Worm (Caenorhabditis elegans): ENCODE results near the gene mltn-5.

Gene mltn-5

DNA sequence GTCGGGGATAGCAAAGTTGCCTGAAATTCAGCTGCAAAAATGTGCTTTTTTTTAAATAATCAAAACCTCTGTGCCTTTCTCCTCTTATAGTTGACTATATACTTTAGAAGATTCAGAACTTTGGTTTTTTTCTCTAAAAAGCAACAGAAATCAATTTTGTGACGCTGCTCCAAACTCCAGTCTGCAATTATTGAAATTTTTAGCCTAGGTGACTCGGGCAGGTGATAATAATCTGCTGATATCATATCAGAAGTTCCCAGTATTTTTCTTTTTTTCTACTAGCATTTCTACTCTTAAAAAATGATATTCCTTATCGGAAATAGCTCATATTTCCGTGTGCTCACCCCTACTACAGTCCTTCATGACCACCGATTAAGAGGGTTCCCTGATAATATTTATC is 24.3 kb downstream of the mltn-5 start, which contains the start of gene sre-44 (continued):
- no peak for TF ChIP-seq F55B11.4 (tag; optimal IDR thresholded peaks at IDR 0.05; ENCODE audit: borderline replicate concordance, insufficient read depth)

DNA sequence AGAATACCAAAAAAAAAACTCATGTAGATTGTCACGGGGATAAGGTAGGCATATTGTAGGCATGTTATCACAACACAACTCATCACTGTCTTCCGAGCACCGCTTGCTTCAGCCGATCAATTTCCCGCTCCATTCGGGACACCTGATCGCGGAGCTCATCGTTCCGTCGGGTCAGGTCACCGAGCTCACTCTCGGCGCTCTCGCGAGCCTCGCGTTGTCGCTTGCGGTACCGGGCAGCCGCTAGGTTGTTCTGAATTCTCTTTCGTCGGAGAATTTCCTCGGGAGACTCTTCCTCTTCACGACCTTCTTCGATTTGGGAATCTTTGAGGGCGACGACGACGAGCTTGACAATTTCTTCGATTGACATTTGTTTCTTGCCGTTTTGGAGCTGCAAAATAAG is 27.0 kb downstream of the mltn-5 start:
- TF ChIP-seq ztf-28 (GFP tag; IDR thresholded peaks at IDR 0.05) (no peak), rcor-1 (GFP tag; IDR thresholded peaks at IDR 0.05) (no peak), egrh-3 (GFP tag; IDR thresholded peaks at IDR 0.05) (peak; percentile 66; the same call in 1 of the 2 replicates), ZK185.1 (tag; optimal IDR thresholded peaks at IDR 0.05; ENCODE audit: poor library complexity, severe bottlenecking) (no peak), cebp-2 (GFP tag; IDR thresholded peaks at IDR 0.05) (no peak), fkh-3 (tag; optimal IDR thresholded peaks at IDR 0.05) (no peak), zfh-2 (GFP tag; conservative IDR thresholded peaks at IDR 0.05) (peak; percentile 77), cebp-1 (GFP tag; IDR thresholded peaks at IDR 0.05) (no peak), cebp-1 (tag; optimal IDR thresholded peaks at IDR 0.05) (no peak), madf-10 (tag; optimal IDR thresholded peaks at IDR 0.05) (no peak), Y53F4B.3 (GFP tag; IDR thresholded peaks at IDR 0.05) (no peak)

DNA sequence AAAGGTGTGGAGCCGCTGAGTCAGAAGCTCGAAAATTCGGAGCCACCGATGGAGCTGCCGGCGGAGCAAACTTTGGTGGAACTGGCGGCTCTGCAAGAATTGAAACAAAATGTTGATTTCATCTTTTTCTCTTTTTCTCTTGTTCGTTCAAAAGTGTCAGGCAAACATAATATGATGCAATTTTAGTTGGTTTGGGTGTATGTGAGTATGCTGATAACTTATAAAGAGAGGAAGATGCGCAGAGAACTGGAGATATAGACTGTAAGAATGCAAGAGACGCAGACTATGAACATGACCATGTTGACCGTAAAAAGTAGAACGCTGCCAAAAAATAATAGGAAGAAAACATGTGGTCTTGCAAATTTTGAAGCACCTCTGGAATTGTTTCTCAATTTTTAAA is 29.1 kb downstream of the mltn-5 start:
- peak; percentile 50 for TF ChIP-seq lin-40 (tag; optimal IDR thresholded peaks at IDR 0.05)
- no peak for TF ChIP-seq F10E7.11 (tag; optimal IDR thresholded peaks at IDR 0.05)
- TF ChIP-seq chd-7 (tag; optimal IDR thresholded peaks at IDR 0.05) = no peak
- TF ChIP-seq lsl-1 (GFP tag; optimal IDR thresholded peaks at IDR 0.05) = no peak
- TF ChIP-seq hmg-1.2 (GFP tag; IDR thresholded peaks at IDR 0.05) = peak; percentile 61
- TF ChIP-seq unc-130 (GFP tag; optimal IDR thresholded peaks at IDR 0.05) = no peak
- TF ChIP-seq lin-26 (GFP tag; IDR thresholded peaks at IDR 0.05) = no peak
- TF ChIP-seq bed-1 (GFP tag; IDR thresholded peaks at IDR 0.05) = no peak
- TF ChIP-seq F39B2.1 (GFP tag; IDR thresholded peaks at IDR 0.05) = no peak
- TF ChIP-seq pbrm-1 (GFP tag; IDR thresholded peaks at IDR 0.05) = no peak
- TF ChIP-seq snpc-4 (GFP tag; optimal IDR thresholded peaks at IDR 0.05) = no peak
- peak in 2 of 4 experiments; percentile 48 to 61 for TF ChIP-seq snpc-4 (tag; optimal IDR thresholded peaks at IDR 0.05)
- no peak for TF ChIP-seq attf-3 (GFP tag; conservative IDR thresholded peaks at IDR 0.05)
- no peak for TF ChIP-seq F22D6.2 (tag; optimal IDR thresholded peaks at IDR 0.05)
- peak; percentile 86 for TF ChIP-seq nhr-80 (tag; optimal IDR thresholded peaks at IDR 0.05)
- no peak for TF ChIP-seq madf-6 (GFP tag; IDR thresholded peaks at IDR 0.05)
- no peak for TF ChIP-seq lin-35 (GFP tag; optimal IDR thresholded peaks at IDR 0.05)
- TF ChIP-seq tbp1 (GFP tag; optimal IDR thresholded peaks at IDR 0.05) = peak; percentile 19
- no peak for TF ChIP-seq hlh-26 (GFP tag; conservative IDR thresholded peaks at IDR 0.05)
- no peak for TF ChIP-seq B0261.1 (tag; optimal IDR thresholded peaks at IDR 0.05)
- TF ChIP-seq ccch-3 (GFP tag; optimal IDR thresholded peaks at IDR 0.05) = no peak
- no peak for TF ChIP-seq repo-1 (tag; optimal IDR thresholded peaks at IDR 0.05)
- no peak for TF ChIP-seq sea-2 (GFP tag; IDR thresholded peaks at IDR 0.05)
- no peak for TF ChIP-seq bed-2 (GFP tag; IDR thresholded peaks at IDR 0.05)
- TF ChIP-seq dox-1 (GFP tag; IDR thresholded peaks at IDR 0.05) = peak; percentile 42
- TF ChIP-seq zfh-2 (GFP tag; conservative IDR thresholded peaks at IDR 0.05) = peak; percentile 31; the same call in 1 of the 2 replicates
- TF ChIP-seq cebp-2 (GFP tag; IDR thresholded peaks at IDR 0.05) = 0 out of 2 replicates have a peak, but pooled peaks have one; percentile 79
- no peak for TF ChIP-seq nhr-90 (tag; optimal IDR thresholded peaks at IDR 0.05)
- TF ChIP-seq attf-6 (GFP tag; IDR thresholded peaks at IDR 0.05) = no peak
- TF ChIP-seq B0336.3 (GFP tag; IDR thresholded peaks at IDR 0.05) = no peak
- no peak for TF ChIP-seq sptf-2 (GFP tag; optimal IDR thresholded peaks at IDR 0.05)
- no peak for TF ChIP-seq Y95B8A.8 (GFP tag; IDR thresholded peaks at IDR 0.05)
- no peak for TF ChIP-seq lsy-27 (tag; optimal IDR thresholded peaks at IDR 0.05; ENCODE audit: borderline replicate concordance, insufficient read depth)
- no peak for TF ChIP-seq nfya-1 (tag; optimal IDR thresholded peaks at IDR 0.05; ENCODE audit: borderline replicate concordance, insufficient read depth)
- TF ChIP-seq F57C9.4 (tag; optimal IDR thresholded peaks at IDR 0.05) = no peak
- TF ChIP-seq ztf-28 (GFP tag; IDR thresholded peaks at IDR 0.05) = no peak
- no peak for TF ChIP-seq ama-1 (optimal IDR thresholded peaks at IDR 0.05)
- no peak for TF ChIP-seq ama-1 (GFP tag; optimal IDR thresholded peaks at IDR 0.05)

Data from whole organism, young adult.